Fruit fly (Drosophila melanogaster): Measurements from ENCODE around the gene beta-Spec.

The beta-Spec gene

DNA sequence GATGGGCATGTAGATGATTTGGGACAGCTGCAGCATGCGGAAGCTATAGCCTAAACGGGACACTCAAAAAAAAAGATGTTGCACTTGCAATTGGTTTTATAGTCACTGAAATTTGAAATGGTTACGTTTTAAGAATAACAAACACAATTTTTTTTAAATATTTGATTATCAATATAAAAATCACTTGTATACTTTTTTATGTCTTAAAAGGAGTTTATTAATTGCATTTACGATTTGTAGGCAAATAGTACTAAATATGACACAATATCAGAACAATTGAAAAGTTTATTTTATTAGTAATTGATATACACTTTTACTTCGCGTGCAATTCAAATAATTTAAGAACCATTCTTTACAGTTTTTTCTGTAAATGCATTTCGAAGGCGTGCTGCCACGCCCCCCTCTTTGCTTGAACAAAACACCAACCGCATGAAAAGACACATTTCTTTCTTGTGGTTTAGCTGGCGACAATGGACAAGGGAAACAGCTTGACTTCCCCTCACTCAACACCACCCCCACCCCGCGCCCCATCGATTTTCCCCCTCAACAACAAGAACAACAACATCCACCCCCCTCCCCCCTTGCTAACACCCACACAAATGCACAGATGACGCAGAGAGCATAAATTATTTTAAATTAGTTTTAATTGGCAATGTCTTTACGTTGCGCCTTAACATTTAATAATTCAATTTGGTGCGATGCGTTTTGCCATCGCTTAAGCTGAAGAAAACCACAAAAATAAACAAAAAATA lies 59.8 kb downstream of the beta-Spec start:
- TF ChIP-seq CG8478 (optimal IDR thresholded peaks at IDR 0.05) (no peak), EcR (GFP tag; optimal IDR thresholded peaks at IDR 0.05) (no peak), usp (GFP tag; optimal IDR thresholded peaks at IDR 0.05) (no peak), psq (optimal IDR thresholded peaks at IDR 0.05) (no peak), Dll (optimal IDR thresholded peaks at IDR 0.05) (no peak), pan (optimal IDR thresholded peaks at IDR 0.05) (no peak)

DNA sequence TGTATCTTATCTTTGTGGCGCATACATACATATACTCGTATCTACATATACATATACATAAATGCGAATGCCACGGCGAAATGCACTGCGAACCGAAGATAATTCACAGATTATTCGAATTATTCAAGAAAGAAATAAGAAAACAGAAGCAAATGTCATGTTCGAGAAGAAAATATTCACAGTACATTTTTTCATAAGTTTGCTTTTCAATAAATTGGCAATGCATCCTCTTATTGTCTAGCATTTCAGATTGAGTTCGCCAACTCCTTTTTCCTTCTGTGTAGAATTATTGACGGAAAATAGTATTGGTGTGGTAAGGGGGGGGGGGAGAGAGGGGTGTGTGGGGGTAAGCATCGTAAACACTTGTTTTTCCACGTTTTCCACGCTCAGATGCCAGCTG lies 61.3 kb downstream of the beta-Spec start:
- TF ChIP-seq Dll (optimal IDR thresholded peaks at IDR 0.05), result no peak
- TF ChIP-seq CG8478 (optimal IDR thresholded peaks at IDR 0.05), result no peak
- no peak for TF ChIP-seq psq (optimal IDR thresholded peaks at IDR 0.05)
- no peak for TF ChIP-seq EcR (GFP tag; optimal IDR thresholded peaks at IDR 0.05)
- no peak for TF ChIP-seq usp (GFP tag; optimal IDR thresholded peaks at IDR 0.05)
- TF ChIP-seq pan (optimal IDR thresholded peaks at IDR 0.05), result no peak
